Fruit fly (Drosophila melanogaster) whole organism, embryonic: Measurements from ENCODE around the gene CG15480.

Source experiments
- Asciz ChIP-seq: fragments of 200-800 bp; sonication (Bioruptor generic); optimal IDR thresholded peaks from 2 replicates; lab custom pipeline; 2017; ENCODE audit warnings: missing biosample characterization, mild to moderate bottlenecking, missing genetic modification characterization, missing genetic modification reagents
- Bdp1 ChIP-seq: fragments of 200-800 bp; sonication (Bioruptor generic); optimal IDR thresholded peaks from 3 replicates; lab custom pipeline; 2016; ENCODE audit warnings: missing biosample characterization, missing genetic modification characterization
- Bteb2 ChIP-seq: fragments of 200-800 bp; sonication (Bioruptor generic); optimal IDR thresholded peaks from 2 replicates; lab custom pipeline; 2016; ENCODE audit warnings: missing biosample characterization, missing genetic modification characterization
- C15 ChIP-seq: fragments of 200-800 bp; sonication (Bioruptor generic); IDR thresholded peaks from 3 replicates; pipeline ENCODE4 v1.3.6; 2022; ENCODE audit warnings: missing biosample characterization, missing genetic modification characterization
- CG11085 ChIP-seq: fragments of 200-800 bp; sonication (Bioruptor generic); IDR thresholded peaks from 2 replicates; pipeline ENCODE4 v1.3.6; 2022; ENCODE audit warnings: missing biosample characterization, missing genetic modification characterization
- CG11696 ChIP-seq: fragments of 200-800 bp; sonication (Bioruptor generic); IDR thresholded peaks from 2 replicates; pipeline ENCODE4 v1.3.6; 2022; ENCODE audit warnings: missing biosample characterization, missing genetic modification characterization
- CG12155 ChIP-seq: fragments of 200-800 bp; sonication (Bioruptor generic); optimal IDR thresholded peaks from 3 replicates; lab custom pipeline; 2016; ENCODE audit warnings: missing biosample characterization, missing genetic modification characterization
- CG12659 ChIP-seq: fragments of 200-800 bp; sonication (Bioruptor generic); optimal IDR thresholded peaks from 3 replicates; lab custom pipeline; 2017; ENCODE audit warnings: mild to moderate bottlenecking, missing biosample characterization, missing genetic modification reagents, missing genetic modification characterization
- CG12942 ChIP-seq: fragments of 200-800 bp; sonication (Bioruptor generic); optimal IDR thresholded peaks from 3 replicates; lab custom pipeline; 2016; ENCODE audit warnings: missing biosample characterization, missing genetic modification characterization
- CG14014 ChIP-seq: fragments of 200-800 bp; sonication (Bioruptor generic); IDR thresholded peaks from 2 replicates; pipeline ENCODE4 v1.3.6; 2022; ENCODE audit warnings: missing biosample characterization, missing genetic modification characterization
- CG14710 ChIP-seq: fragments of 200-800 bp; sonication (Bioruptor generic); optimal IDR thresholded peaks from 3 replicates; lab custom pipeline; 2019; ENCODE audit warnings: missing biosample characterization, mild to moderate bottlenecking, missing genetic modification characterization, moderate library complexity
- CG2120 ChIP-seq: fragments of 200-800 bp; sonication (Bioruptor generic); optimal IDR thresholded peaks from 3 replicates; lab custom pipeline; 2016; ENCODE audit warnings: missing biosample characterization, missing genetic modification characterization
- CG2889 ChIP-seq: fragments of 200-800 bp; sonication (Bioruptor generic); IDR thresholded peaks from 3 replicates; pipeline ENCODE4 v1.3.6; 2022; ENCODE audit warnings: missing biosample characterization, missing genetic modification characterization
- CG3065 ChIP-seq: fragments of 200-800 bp; sonication (Bioruptor generic); optimal IDR thresholded peaks from 2 replicates; lab custom pipeline; 2016; ENCODE audit warnings: missing biosample characterization, missing genetic modification characterization
- CG31224 ChIP-seq: fragments of 200-800 bp; sonication (Bioruptor generic); IDR thresholded peaks from 2 replicates; pipeline ENCODE4 v1.3.6; 2022; ENCODE audit warnings: missing biosample characterization, missing genetic modification characterization
- CG32767 ChIP-seq: fragments of 200-800 bp; sonication (Bioruptor generic); IDR thresholded peaks from 2 replicates; pipeline ENCODE4 v1.3.6; 2022; ENCODE audit warnings: missing biosample characterization, missing genetic modification characterization
- CG33213 ChIP-seq: fragments of 200-800 bp; sonication (Bioruptor generic); optimal IDR thresholded peaks from 3 replicates; lab custom pipeline; 2016; ENCODE audit warnings: missing biosample characterization, missing genetic modification characterization
- CG3847 ChIP-seq: fragments of 200-800 bp; sonication (Bioruptor generic); IDR thresholded peaks from 2 replicates; pipeline ENCODE4 v1.3.6; 2022; ENCODE audit warnings: missing biosample characterization, missing genetic modification characterization
- CG3995 ChIP-seq: fragments of 200-800 bp; sonication (Bioruptor generic); optimal IDR thresholded peaks from 3 replicates; lab custom pipeline; 2016; ENCODE audit warnings: missing biosample characterization, missing genetic modification characterization
- CG5180 ChIP-seq: fragments of 200-800 bp; sonication (Bioruptor generic); optimal IDR thresholded peaks from 3 replicates; lab custom pipeline; 2017; ENCODE audit warnings: missing biosample characterization, missing genetic modification characterization, mild to moderate bottlenecking, moderate library complexity, missing genetic modification reagents
- CG6254 ChIP-seq: fragments of 200-800 bp; sonication (Bioruptor generic); optimal IDR thresholded peaks from 3 replicates; lab custom pipeline; 2017; ENCODE audit warnings: mild to moderate bottlenecking, missing biosample characterization, missing genetic modification reagents, missing genetic modification characterization
- CG7745 ChIP-seq: fragments of 200-800 bp; sonication (Bioruptor generic); optimal IDR thresholded peaks from 2 replicates; lab custom pipeline; 2018; ENCODE audit warnings: missing biosample characterization, mild to moderate bottlenecking, missing genetic modification characterization, moderate library complexity
- CG9797 ChIP-seq: fragments of 200-800 bp; sonication (Bioruptor generic); optimal IDR thresholded peaks from 3 replicates; lab custom pipeline; 2018; ENCODE audit warnings: missing biosample characterization, mild to moderate bottlenecking, missing genetic modification characterization
- CrebB ChIP-seq: fragments of 200-800 bp; sonication (Bioruptor generic); optimal IDR thresholded peaks from 3 replicates; lab custom pipeline; 2018; ENCODE audit warnings: missing biosample characterization, mild to moderate bottlenecking, missing genetic modification characterization
- D19A ChIP-seq: fragments of 200-800 bp; optimal IDR thresholded peaks from 3 replicates; lab custom pipeline; 2019; ENCODE audit warnings: missing biosample characterization, mild to moderate bottlenecking, missing genetic modification characterization, moderate library complexity
- Dip3 ChIP-seq: fragments of 200-800 bp; sonication (Bioruptor generic); optimal IDR thresholded peaks from 3 replicates; lab custom pipeline; 2016; ENCODE audit warnings: missing biosample characterization, missing genetic modification characterization
- Doc2 ChIP-seq: fragments of 200-800 bp; sonication (Bioruptor generic); IDR thresholded peaks from 2 replicates; pipeline ENCODE4 v1.3.6; 2022; ENCODE audit warnings: missing biosample characterization, missing genetic modification characterization
- Ets97D ChIP-seq: fragments of 200-800 bp; sonication (Bioruptor generic); optimal IDR thresholded peaks from 3 replicates; lab custom pipeline; 2016; ENCODE audit warnings: missing biosample characterization, missing genetic modification characterization
- Hmr ChIP-seq: fragments of 200-800 bp; sonication (Bioruptor generic); optimal IDR thresholded peaks from 3 replicates; lab custom pipeline; 2017; ENCODE audit warnings: mild to moderate bottlenecking, missing biosample characterization, missing genetic modification reagents, missing genetic modification characterization
- Hr78 ChIP-seq, 2 experiments: fragments of 200-800 bp in 1 of 2; fragments of >200 bp in 1 of 2; sonication (Bioruptor generic) in 1 of 2; optimal IDR thresholded peaks; 2 replicates each; lab custom pipeline; 2017 to 2019; ENCODE audit warnings: missing biosample characterization in 2 of 2, missing genetic modification characterization in 2 of 2, mild to moderate bottlenecking in 1 of 2, moderate library complexity in 1 of 2
- Lim3 ChIP-seq: fragments of 200-800 bp; sonication (Bioruptor generic); IDR thresholded peaks from 2 replicates; pipeline ENCODE4 v1.3.6; 2022; ENCODE audit warnings: missing biosample characterization, missing genetic modification characterization
- Max ChIP-seq: fragments of 200-800 bp; sonication (Bioruptor generic); optimal IDR thresholded peaks from 2 replicates; lab custom pipeline; 2016; ENCODE audit warnings: missing biosample characterization, mild to moderate bottlenecking, missing genetic modification characterization
- Mrtf ChIP-seq: fragments of 200-800 bp; sonication (Bioruptor generic); IDR thresholded peaks from 3 replicates; pipeline ENCODE4 v1.3.6; 2022; ENCODE audit warnings: missing biosample characterization, missing genetic modification characterization
- Pdp1 ChIP-seq, 2 experiments: fragments of 200-800 bp; sonication (Bioruptor generic); optimal IDR thresholded peaks; 3 replicates each; lab custom pipeline; 2016; ENCODE audit warnings: missing biosample characterization in 2 of 2, missing genetic modification characterization in 2 of 2, mild to moderate bottlenecking in 1 of 2, moderate library complexity in 1 of 2
- Poxn ChIP-seq: fragments of 200-800 bp; sonication (Bioruptor generic); IDR thresholded peaks from 2 replicates; pipeline ENCODE4 v1.3.6; 2022; ENCODE audit warnings: missing biosample characterization, missing genetic modification characterization
- TFAM ChIP-seq: fragments of 200-800 bp; sonication (Bioruptor generic); optimal IDR thresholded peaks from 2 replicates; lab custom pipeline; 2017; ENCODE audit warnings: missing biosample characterization, missing genetic modification characterization, inconsistent platforms
- Xrp1 ChIP-seq: fragments of 200-800 bp; sonication (Bioruptor generic); IDR thresholded peaks from 2 replicates; pipeline ENCODE4 v1.3.6; 2022; ENCODE audit warnings: missing biosample characterization, missing genetic modification characterization
- aop ChIP-seq: fragments of 200-800 bp; sonication (Bioruptor generic); IDR thresholded peaks from 2 replicates; pipeline ENCODE4 v1.3.6; 2022; ENCODE audit warnings: missing biosample characterization, missing genetic modification characterization
- ara ChIP-seq: fragments of 200-800 bp; sonication (Bioruptor generic); IDR thresholded peaks from 2 replicates; pipeline ENCODE4 v1.3.6; 2022; ENCODE audit warnings: missing biosample characterization, missing genetic modification characterization
- dan ChIP-seq: fragments of 200-800 bp; sonication (Bioruptor generic); IDR thresholded peaks from 2 replicates; pipeline ENCODE4 v1.3.6; 2022; ENCODE audit warnings: missing biosample characterization, missing genetic modification characterization
- exex ChIP-seq: fragments of 200-800 bp; sonication (Bioruptor generic); optimal IDR thresholded peaks from 4 replicates; lab custom pipeline; 2018; ENCODE audit warnings: missing biosample characterization, mild to moderate bottlenecking, missing genetic modification characterization, moderate library complexity
- kni ChIP-seq: fragments of 200-800 bp; sonication (Bioruptor generic); optimal IDR thresholded peaks from 3 replicates; lab custom pipeline; 2017; ENCODE audit warnings: mild to moderate bottlenecking, missing biosample characterization, missing genetic modification reagents, missing genetic modification characterization
- luna ChIP-seq: fragments of 200-800 bp; sonication (Bioruptor generic); optimal IDR thresholded peaks from 2 replicates; lab custom pipeline; 2016; ENCODE audit warnings: missing biosample characterization, missing genetic modification characterization
- nerfin-2 ChIP-seq: fragments of 200-800 bp; sonication (Bioruptor generic); IDR thresholded peaks from 2 replicates; pipeline ENCODE4 v1.3.6; 2022; ENCODE audit warnings: missing biosample characterization, missing genetic modification characterization; ENCODE audit not compliant: partially characterized antibody
- psq ChIP-seq: fragments of 200-800 bp; sonication (Bioruptor generic); optimal IDR thresholded peaks from 2 replicates; lab custom pipeline; 2017; ENCODE audit warnings: missing biosample characterization, missing genetic modification characterization
- run ChIP-seq: fragments of 200-800 bp; sonication (Bioruptor generic); optimal IDR thresholded peaks from 3 replicates; lab custom pipeline; 2018; ENCODE audit warnings: missing biosample characterization, mild to moderate bottlenecking, missing genetic modification characterization
- shn ChIP-seq: fragments of 200-800 bp; sonication (Bioruptor generic); optimal IDR thresholded peaks from 3 replicates; lab custom pipeline; 2016; ENCODE audit warnings: missing biosample characterization, missing genetic modification characterization
- sqz ChIP-seq: fragments of 200-800 bp; sonication (Bioruptor generic); optimal IDR thresholded peaks from 3 replicates; lab custom pipeline; 2018; ENCODE audit warnings: missing biosample characterization, mild to moderate bottlenecking, missing genetic modification characterization
- stwl ChIP-seq: fragments of 200-800 bp; sonication (Bioruptor generic); optimal IDR thresholded peaks from 3 replicates; lab custom pipeline; 2018; ENCODE audit warnings: missing biosample characterization, mild to moderate bottlenecking, missing genetic modification characterization, moderate library complexity
- usp ChIP-seq: fragments of >200 bp; optimal IDR thresholded peaks from 2 replicates; lab custom pipeline; 2017; ENCODE audit warnings: missing biosample characterization, missing genetic modification characterization
- zfh1 ChIP-seq: fragments of 200-800 bp; sonication (Bioruptor generic); IDR thresholded peaks from 3 replicates; pipeline ENCODE4 v1.3.6; 2022; ENCODE audit warnings: missing biosample characterization, missing genetic modification characterization

Gene CG15480

dm6 chr2L:13176701-13177249, 48.3 kb downstream of the CG15480 start, which contains the start of the genes Sfmbt and CG5439 (continued):
- TF ChIP-seq Pdp1 (GFP tag; optimal IDR thresholded peaks at IDR 0.05; lab: Kevin White, UChicago) (peak; percentile 57 to 77), CG33213 (GFP tag; lab: Kevin White, UChicago) (peak; percentile 40), CG11696 (no peak), Poxn (GFP tag; lab: Robert Waterston, UW) (no peak; the same call in 1 of the 2 replicates), Bteb2 (peak; percentile 75), luna (GFP tag; lab: Kevin White, UChicago) (peak; percentile 60), CG12155 (GFP tag; lab: Kevin White, UChicago) (peak; percentile 81), usp (GFP tag; lab: Kevin White, UChicago) (no peak), Hmr (no peak), CG12659 (GFP tag; lab: Kevin White, UChicago) (peak; percentile 94), TFAM (no peak), zfh1 (GFP tag; lab: Robert Waterston, UW) (0 out of 3 replicates have a peak, but pooled peaks have one; percentile 8), ara (no peak), Asciz (GFP tag; lab: Kevin White, UChicago) (no peak), stwl (tag; lab: Kevin White, UChicago) (peak; percentile 91), CG14014 (GFP tag; lab: Robert Waterston, UW) (peak; percentile 68; the same call in 1 of the 2 replicates), CG31224 (GFP tag; lab: Robert Waterston, UW) (peak; percentile 40; the same call in 1 of the 2 replicates), CG3065 (GFP tag; lab: Kevin White, UChicago) (peak; percentile 74), CG3995 (GFP tag; lab: Kevin White, UChicago) (peak; percentile 100), Mrtf (GFP tag; lab: Robert Waterston, UW) (peak; percentile 70), CrebB (tag; lab: Kevin White, UChicago) (no peak), CG6254 (GFP tag; lab: Kevin White, UChicago) (peak; percentile 23), Bdp1 (peak; percentile 67), CG11085 (peak; percentile 72), shn (GFP tag; lab: Kevin White, UChicago) (peak; percentile 83), Dip3 (GFP tag; lab: Kevin White, UChicago) (peak; percentile 75), D19A (tag; lab: Kevin White, UChicago) (no peak), exex (tag; lab: Kevin White, UChicago) (no peak), C15 (GFP tag; lab: Robert Waterston, UW) (no peak), CG12942 (GFP tag; lab: Kevin White, UChicago) (peak; percentile 78), kni (GFP tag; lab: Kevin White, UChicago) (no peak), CG14710 (tag; lab: Kevin White, UChicago) (peak; percentile 95), CG5180 (GFP tag; lab: Kevin White, UChicago) (no peak), Lim3 (GFP tag; lab: Robert Waterston, UW) (no peak), dan (no peak), sqz (no peak), aop (no peak), run (no peak), CG2889 (GFP tag; lab: Robert Waterston, UW) (no peak), nerfin-2 (GFP tag; lab: Robert Waterston, UW) (peak; percentile 56; the same call in 1 of the 2 replicates), Xrp1 (GFP tag; lab: Robert Waterston, UW) (peak; percentile 66), CG7745 (tag; lab: Kevin White, UChicago) (no peak), Hr78 (GFP tag; optimal IDR thresholded peaks at IDR 0.05; lab: Kevin White, UChicago) (no peak), Max (GFP tag; lab: Kevin White, UChicago) (peak; percentile 82), CG2120 (GFP tag; lab: Kevin White, UChicago) (peak; percentile 92), CG3847 (GFP tag; lab: Robert Waterston, UW) (peak; percentile 81), CG32767 (GFP tag; lab: Robert Waterston, UW) (no peak), psq (GFP tag; lab: Kevin White, UChicago) (peak; percentile 76), Doc2 (GFP tag; lab: Robert Waterston, UW) (no peak), CG9797 (GFP tag; lab: Kevin White, UChicago) (peak; percentile 55), Ets97D (GFP tag; lab: Kevin White, UChicago) (peak; percentile 81)
